Worm (Caenorhabditis elegans) whole organism, L1 larva: ENCODE results near the gene lips-12.
A peak's percentile ranks its signal among the peaks of the same experiment; 100 is the strongest.

Source experiments
- efl-3 ChIP-seq: fragments of 200-800 bp; sonication (Bioruptor generic); optimal IDR thresholded peaks from 2 replicates; lab custom pipeline; 2018; ENCODE audit warnings: mild to moderate bottlenecking, missing genetic modification characterization, missing compliant biosample characterization
- elt-2 ChIP-seq: sonication (generic microtip); optimal IDR thresholded peaks from 2 replicates; lab custom pipeline; 2016; ENCODE audit warnings: missing genetic modification characterization, mild to moderate bottlenecking, inconsistent platforms, missing compliant biosample characterization, missing genetic modification reagents
- elt-3 ChIP-seq, 6 experiments: fragments of 150-350 bp in 1 of 6; sonication (generic microtip); optimal IDR thresholded peaks; 2 replicates each; lab custom pipeline; 2017 to 2018; ENCODE audit warnings: missing biosample characterization in 6 of 6, missing genetic modification characterization in 6 of 6, inconsistent platforms in 1 of 6
- mep-1 ChIP-seq: fragments of 150-350 bp; optimal IDR thresholded peaks from 2 replicates; lab custom pipeline; 2014; ENCODE audit warnings: missing biosample characterization, missing genetic modification characterization
- nhr-11 ChIP-seq: fragments of 150-350 bp; optimal IDR thresholded peaks from 2 replicates; lab custom pipeline; 2014; ENCODE audit warnings: missing biosample characterization, missing genetic modification characterization
- nhr-77 ChIP-seq: fragments of 150-350 bp; optimal IDR thresholded peaks from 2 replicates; lab custom pipeline; 2014; ENCODE audit warnings: missing biosample characterization, missing genetic modification characterization
- pag-3 ChIP-seq: sonication (generic microtip); optimal IDR thresholded peaks from 2 replicates; lab custom pipeline; 2017; ENCODE audit warnings: missing genetic modification characterization, mild to moderate bottlenecking, missing compliant biosample characterization, antibody characterized with exemption, borderline replicate concordance; ENCODE audit not compliant: insufficient read depth
- pax-3 ChIP-seq: fragments of 200-800 bp; sonication (Bioruptor generic); optimal IDR thresholded peaks from 2 replicates; lab custom pipeline; 2018; ENCODE audit warnings: mild to moderate bottlenecking, missing genetic modification characterization, moderate library complexity, missing compliant biosample characterization
- unc-62 ChIP-seq: fragments of 150-350 bp; optimal IDR thresholded peaks from 2 replicates; lab custom pipeline; 2014; ENCODE audit warnings: missing biosample characterization, missing genetic modification reagents, missing genetic modification characterization
- ztf-11 ChIP-seq, 2 experiments: sonication (generic microtip); optimal IDR thresholded peaks; 2 replicates each; lab custom pipeline; 2016 to 2017; ENCODE audit warnings: missing genetic modification characterization in 2 of 2, missing biosample characterization in 1 of 2, missing compliant biosample characterization in 1 of 2

DNA sequence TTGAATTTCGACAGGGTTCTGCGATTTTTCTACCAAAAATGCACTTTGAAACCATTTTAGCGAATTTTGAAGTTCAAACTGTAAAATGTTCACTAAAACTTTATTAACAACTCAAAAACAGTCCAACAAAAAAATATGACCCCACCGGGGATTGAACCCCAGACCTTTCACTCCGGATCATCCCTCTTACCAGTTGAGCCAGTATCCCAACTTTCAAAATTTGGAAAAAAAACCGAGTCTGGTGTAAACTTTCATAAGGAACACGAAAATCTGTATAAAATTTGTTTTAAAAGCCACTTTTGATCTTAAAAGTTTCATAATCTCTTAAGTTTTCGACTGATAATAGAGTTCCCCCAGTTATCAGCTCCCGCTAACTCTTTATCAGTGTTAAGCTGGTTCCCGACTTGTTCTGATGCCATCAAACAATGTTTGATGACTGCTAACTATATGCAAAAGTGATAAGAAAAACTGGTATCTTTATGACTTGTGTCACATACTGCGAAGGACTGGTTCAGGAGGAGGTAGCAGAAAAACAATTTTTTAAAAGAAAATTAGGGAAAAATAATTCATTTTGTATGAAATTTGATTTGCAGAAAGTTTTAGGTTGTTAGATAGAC, 10.4 kb downstream of the lips-12 start:
- TF ChIP-seq nhr-11 (no peak), nhr-77 (tag; lab: Kevin White, UChicago) (no peak), mep-1 (tag; lab: Kevin White, UChicago) (no peak), pax-3 (tag; lab: Kevin White, UChicago) (peak; percentile 29), efl-3 (GFP tag; lab: Kevin White, UChicago) (no peak), pag-3 (tag; lab: Kevin White, UChicago) (no peak), unc-62 (GFP tag; lab: Kevin White, UChicago) (no peak), elt-3 (tag; optimal IDR thresholded peaks at IDR 0.05; lab: Kevin White, UChicago) (no peak), elt-2 (tag; lab: Kevin White, UChicago) (peak; percentile 100), ztf-11 (tag; optimal IDR thresholded peaks at IDR 0.05; lab: Kevin White, UChicago) (no peak)
